Worm (Caenorhabditis elegans): Measurements from ENCODE around the gene F10D2.8.

- TF ChIP-seq unc-62 (GFP tag; optimal IDR thresholded peaks at IDR 0.05): no peak
- TF ChIP-seq nhr-12 (tag; optimal IDR thresholded peaks at IDR 0.05): no peak
- no peak for TF ChIP-seq elt-3 (tag; optimal IDR thresholded peaks at IDR 0.05)
- TF ChIP-seq ces-1 (GFP tag; optimal IDR thresholded peaks at IDR 0.05): no peak
These were observed 8.7 kb downstream of the F10D2.8 start, which contains the start of gene ugt-40 for ce11 chrV:7141864-7142263.

Data from whole organism, mixed stage, embryonic.